Worm (Caenorhabditis elegans) whole organism, L4 larva: Measurements from ENCODE around the gene fbxb-75.

ENCODE experiments used
- F10B5.3 ChIP-seq: sonication (generic microtip); optimal IDR thresholded peaks from 2 replicates; lab custom pipeline; 2016; ENCODE audit warnings: mild to moderate bottlenecking, missing genetic modification characterization, missing compliant biosample characterization
- T26A8.4 ChIP-seq: fragments of 200-800 bp; sonication (Bioruptor generic); IDR thresholded peaks from 2 replicates; pipeline ENCODE4 v1.3.6; 2022; ENCODE audit warnings: missing genetic modification characterization, missing compliant biosample characterization
- Y105C5A.15 ChIP-seq: fragments of 200-800 bp; sonication (Bioruptor generic); IDR thresholded peaks from 2 replicates; pipeline ENCODE4 v1.3.6; 2022; ENCODE audit warnings: missing genetic modification characterization, missing compliant biosample characterization
- Y48G9A.11 ChIP-seq: fragments of 200-800 bp; sonication (Bioruptor generic); IDR thresholded peaks from 2 replicates; pipeline ENCODE4 v1.3.6; 2022; ENCODE audit warnings: missing genetic modification reagents, missing genetic modification characterization, missing compliant biosample characterization
- Y75B8A.6 ChIP-seq: fragments of 200-800 bp; sonication (Bioruptor generic); IDR thresholded peaks from 2 replicates; pipeline ENCODE4 v1.3.6; 2022; ENCODE audit warnings: missing genetic modification reagents, missing genetic modification characterization, missing compliant biosample characterization
- ZK337.2 ChIP-seq: fragments of 200-800 bp; sonication (Bioruptor generic); IDR thresholded peaks from 2 replicates; pipeline ENCODE4 v1.3.6; 2022; ENCODE audit warnings: missing genetic modification reagents, missing genetic modification characterization, missing compliant biosample characterization
- aha-1 ChIP-seq: fragments of 150-350 bp; peaks from one replicate; lab custom pipeline; 2014; ENCODE audit warnings: missing biosample characterization, missing genetic modification characterization
- ceh-62 ChIP-seq: sonication (generic microtip); optimal IDR thresholded peaks from 2 replicates; lab custom pipeline; 2017; ENCODE audit warnings: missing biosample characterization, missing genetic modification characterization
- ces-1 ChIP-seq: fragments of 150-350 bp; sonication (generic microtip); optimal IDR thresholded peaks from 4 replicates; lab custom pipeline; 2014; ENCODE audit warnings: missing biosample characterization, missing genetic modification reagents, missing genetic modification characterization
- daf-19 ChIP-seq: fragments of 200-800 bp; sonication (Bioruptor generic); conservative IDR thresholded peaks from 2 replicates; pipeline ENCODE4 v1.3.6; 2022; ENCODE audit warnings: missing genetic modification characterization, missing compliant biosample characterization
- daf-8 ChIP-seq: fragments of 200-800 bp; sonication (Bioruptor generic); IDR thresholded peaks from 2 replicates; pipeline ENCODE4 v1.3.6; 2022; ENCODE audit warnings: missing genetic modification characterization, missing compliant biosample characterization
- dmd-6 ChIP-seq: fragments of 200-800 bp; sonication (Bioruptor generic); IDR thresholded peaks from 2 replicates; pipeline ENCODE4 v1.3.6; 2022; ENCODE audit warnings: missing genetic modification reagents, missing genetic modification characterization, missing compliant biosample characterization
- dmd-8 ChIP-seq: fragments of 200-800 bp; sonication (Bioruptor generic); IDR thresholded peaks from 2 replicates; pipeline ENCODE4 v1.3.6; 2022; ENCODE audit warnings: missing genetic modification characterization, missing compliant biosample characterization
- dve-1 ChIP-seq: sonication (generic microtip); optimal IDR thresholded peaks from 2 replicates; lab custom pipeline; 2017; ENCODE audit warnings: antibody characterized with exemption, mild to moderate bottlenecking, missing genetic modification characterization, missing compliant biosample characterization; ENCODE audit not compliant: insufficient read depth
- fos-1 ChIP-seq: fragments of 150-350 bp; optimal IDR thresholded peaks from 2 replicates; lab custom pipeline; 2014; ENCODE audit warnings: missing biosample characterization, missing genetic modification characterization
- hlh-11 ChIP-seq: fragments of 200-800 bp; sonication (Bioruptor generic); optimal IDR thresholded peaks from 2 replicates; lab custom pipeline; 2018; ENCODE audit warnings: mild to moderate bottlenecking, missing genetic modification characterization, missing compliant biosample characterization
- hlh-30 ChIP-seq: sonication (generic microtip); optimal IDR thresholded peaks from 2 replicates; lab custom pipeline; 2017; ENCODE audit warnings: antibody characterized with exemption, mild to moderate bottlenecking, missing genetic modification characterization, missing compliant biosample characterization; ENCODE audit not compliant: insufficient read depth
- lin-13 ChIP-seq: fragments of 150-350 bp; optimal IDR thresholded peaks from 2 replicates; lab custom pipeline; 2014; ENCODE audit warnings: missing biosample characterization, missing genetic modification reagents, missing genetic modification characterization
- lin-38 ChIP-seq: fragments of 200-800 bp; sonication (Bioruptor generic); IDR thresholded peaks from 2 replicates; pipeline ENCODE4 v1.3.6; 2022; ENCODE audit warnings: missing genetic modification reagents, missing genetic modification characterization, missing compliant biosample characterization
- lsy-2 ChIP-seq, 2 experiments: fragments of 150-350 bp in 1 of 2; sonication (generic microtip) in 1 of 2; optimal IDR thresholded peaks; 2 replicates each; lab custom pipeline; 2014 to 2017; ENCODE audit warnings: missing biosample characterization in 2 of 2, missing genetic modification characterization in 2 of 2
- mdl-1 ChIP-seq, 2 experiments: fragments of 150-350 bp in 1 of 2; sonication (generic microtip) in 1 of 2; optimal IDR thresholded peaks; 2 replicates each; lab custom pipeline; 2014 to 2017; ENCODE audit warnings: missing biosample characterization in 2 of 2, missing genetic modification characterization in 2 of 2
- mep-1 ChIP-seq: fragments of 150-350 bp; sonication (generic microtip); optimal IDR thresholded peaks from 3 replicates; lab custom pipeline; 2014; ENCODE audit warnings: missing biosample characterization, missing genetic modification characterization
- mes-2 ChIP-seq: sonication (generic microtip); optimal IDR thresholded peaks from 2 replicates; lab custom pipeline; 2016; ENCODE audit warnings: missing genotype, mild to moderate bottlenecking, missing genetic modification characterization, missing compliant biosample characterization; ENCODE audit not compliant: poor library complexity, severe bottlenecking
- mxl-3 ChIP-seq: fragments of 200-800 bp; sonication (Bioruptor generic); optimal IDR thresholded peaks from 2 replicates; lab custom pipeline; 2018; ENCODE audit warnings: mild to moderate bottlenecking, missing genetic modification characterization, missing compliant biosample characterization
- nhr-111 ChIP-seq: fragments of 200-800 bp; sonication (Bioruptor generic); optimal IDR thresholded peaks from 2 replicates; lab custom pipeline; 2018; ENCODE audit warnings: mild to moderate bottlenecking, missing genetic modification characterization, missing compliant biosample characterization
- nhr-237 ChIP-seq: sonication (generic microtip); optimal IDR thresholded peaks from 2 replicates; lab custom pipeline; 2017; ENCODE audit warnings: missing biosample characterization, missing genetic modification characterization
- nhr-25 ChIP-seq: sonication (generic microtip); optimal IDR thresholded peaks from 2 replicates; lab custom pipeline; 2017; ENCODE audit warnings: missing genetic modification characterization, mild to moderate bottlenecking, missing compliant biosample characterization, antibody characterized with exemption, moderate library complexity, borderline replicate concordance; ENCODE audit not compliant: insufficient read depth
- nhr-28 ChIP-seq: fragments of 150-350 bp; optimal IDR thresholded peaks from 2 replicates; lab custom pipeline; 2014; ENCODE audit warnings: missing biosample characterization, missing genetic modification characterization
- nhr-77 ChIP-seq: fragments of 150-350 bp; optimal IDR thresholded peaks from 2 replicates; lab custom pipeline; 2014; ENCODE audit warnings: missing biosample characterization, missing genetic modification characterization
- php-3 ChIP-seq: fragments of 200-800 bp; sonication (Bioruptor generic); IDR thresholded peaks from 2 replicates; pipeline ENCODE4 v1.3.6; 2022; ENCODE audit warnings: missing genetic modification reagents, missing genetic modification characterization, missing compliant biosample characterization
- rbr-2 ChIP-seq: sonication (generic microtip); optimal IDR thresholded peaks from 2 replicates; lab custom pipeline; 2016; ENCODE audit warnings: missing genotype, missing genetic modification characterization, missing compliant biosample characterization
- set-16 ChIP-seq: fragments of 200-800 bp; sonication (Bioruptor generic); IDR thresholded peaks from 2 replicates; pipeline ENCODE4 v1.3.6; 2022; ENCODE audit warnings: missing genetic modification reagents, missing genetic modification characterization, missing compliant biosample characterization
- snpc-1.2 ChIP-seq: fragments of 200-800 bp; sonication (Bioruptor generic); IDR thresholded peaks from 2 replicates; pipeline ENCODE4 v1.3.6; 2022; ENCODE audit warnings: missing genetic modification reagents, missing genetic modification characterization, missing compliant biosample characterization
- snpc-4 ChIP-seq: fragments of 150-350 bp; optimal IDR thresholded peaks from 2 replicates; lab custom pipeline; 2014; ENCODE audit warnings: missing biosample characterization, missing genetic modification characterization
- tag-97 ChIP-seq: fragments of 200-800 bp; sonication (Bioruptor generic); IDR thresholded peaks from 2 replicates; pipeline ENCODE4 v1.3.6; 2022; ENCODE audit warnings: missing genetic modification characterization, missing compliant biosample characterization
- unc-130 ChIP-seq: sonication (generic microtip); optimal IDR thresholded peaks from 2 replicates; lab custom pipeline; 2016; ENCODE audit warnings: missing genetic modification reagents, missing genetic modification characterization, missing compliant biosample characterization
- unc-62 ChIP-seq, 3 experiments: fragments of 150-350 bp in 1 of 3; sonication (generic microtip); optimal IDR thresholded peaks in 2 of 3; peaks in 1 of 3; 1 replicate in 1 of 3; 2 replicates in 2 of 3; lab custom pipeline; 2014 to 2017; ENCODE audit warnings: missing biosample characterization in 3 of 3, missing genetic modification characterization in 3 of 3, missing genetic modification reagents in 3 of 3, missing genotype in 1 of 3
- zfp-3 ChIP-seq: fragments of 200-800 bp; sonication (Bioruptor generic); conservative IDR thresholded peaks from 2 replicates; pipeline ENCODE4 v1.3.6; 2022; ENCODE audit warnings: missing genetic modification reagents, missing genetic modification characterization, missing compliant biosample characterization
- zip-11 ChIP-seq: fragments of 200-800 bp; sonication (Bioruptor generic); IDR thresholded peaks from 2 replicates; pipeline ENCODE4 v1.3.6; 2022; ENCODE audit warnings: missing genetic modification characterization, missing compliant biosample characterization
- zip-2 ChIP-seq: fragments of 150-350 bp; optimal IDR thresholded peaks from 2 replicates; lab custom pipeline; 2014; ENCODE audit warnings: missing biosample characterization, missing genetic modification characterization
- ztf-11 ChIP-seq: fragments of 150-350 bp; optimal IDR thresholded peaks from 2 replicates; lab custom pipeline; 2014; ENCODE audit warnings: missing biosample characterization, missing genetic modification characterization
- ztf-7 ChIP-seq: fragments of 150-350 bp; optimal IDR thresholded peaks from 2 replicates; lab custom pipeline; 2014; ENCODE audit warnings: missing biosample characterization, missing genetic modification characterization

fbxb-75 gene

ce11 chrIV:4396052-4396821 lies 44.7 kb downstream of the fbxb-75 start:
- TF ChIP-seq T26A8.4 (GFP tag; lab: Robert Waterston, UW) (no peak), zip-11 (GFP tag; lab: Robert Waterston, UW) (no peak), nhr-25 (tag; lab: Kevin White, UChicago) (no peak), daf-19 (GFP tag; lab: Robert Waterston, UW) (no peak), nhr-77 (tag; lab: Kevin White, UChicago) (no peak), unc-62 (GFP tag; optimal IDR thresholded peaks at IDR 0.05 in 1 of 2; lab: Kevin White, UChicago) (peak in 1 of 2 experiments; percentile 17), unc-62 (tag; optimal IDR thresholded peaks at IDR 0.05; lab: Kevin White, UChicago) (no peak), aha-1 (peak; percentile 92), lin-38 (GFP tag; lab: Robert Waterston, UW) (no peak), rbr-2 (tag; lab: Kevin White, UChicago) (no peak), snpc-4 (tag; lab: Kevin White, UChicago) (no peak), mxl-3 (GFP tag; lab: Kevin White, UChicago) (peak; percentile 43), hlh-30 (tag; lab: Kevin White, UChicago) (no peak), lin-13 (GFP tag; lab: Kevin White, UChicago) (no peak), hlh-11 (tag; lab: Kevin White, UChicago) (peak; percentile 57), php-3 (GFP tag; lab: Robert Waterston, UW) (no peak), set-16 (GFP tag; lab: Robert Waterston, UW) (peak; percentile 25; the same call in 1 of the 2 replicates), nhr-28 (tag; lab: Kevin White, UChicago) (peak; percentile 70), lsy-2 (tag; optimal IDR thresholded peaks at IDR 0.05; lab: Kevin White, UChicago) (peak in 1 of 2 experiments; percentile 2), mdl-1 (tag; optimal IDR thresholded peaks at IDR 0.05; lab: Kevin White, UChicago) (peak in 1 of 2 experiments; percentile 15), dmd-8 (no peak), nhr-237 (tag; lab: Kevin White, UChicago) (no peak), mep-1 (tag; lab: Kevin White, UChicago) (peak; percentile 4), zfp-3 (GFP tag; lab: Robert Waterston, UW) (no peak)

DNA sequence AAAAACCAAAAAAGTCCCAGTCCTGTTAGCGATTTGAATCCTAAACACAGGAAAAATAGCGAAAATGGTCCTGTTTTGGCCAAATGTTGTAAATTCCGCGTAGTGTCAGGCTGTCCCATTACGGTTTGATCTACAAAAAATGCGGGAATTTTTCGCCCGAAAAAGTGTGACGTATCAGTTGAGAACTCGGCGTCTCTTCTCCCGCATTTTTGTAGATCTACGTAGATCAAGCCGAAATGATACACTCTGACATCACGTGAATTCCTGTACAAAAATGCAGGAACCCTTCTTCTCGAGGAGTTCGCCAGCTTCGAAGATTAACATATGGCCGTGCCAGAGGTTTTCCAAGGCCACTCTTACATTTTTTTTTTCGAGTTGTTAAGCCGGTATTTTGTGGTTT lies 45.4 kb downstream of the fbxb-75 start:
- TF ChIP-seq rbr-2 (tag; lab: Kevin White, UChicago), result no peak
- peak; percentile 91 for TF ChIP-seq aha-1
- TF ChIP-seq, all 104 proteins: peak for 1

- TF ChIP-seq ces-1 (GFP tag; lab: Kevin White, UChicago) (no peak), Y105C5A.15 (GFP tag; lab: Robert Waterston, UW) (no peak), Y48G9A.11 (no peak), mes-2 (tag; lab: Kevin White, UChicago) (peak; percentile 1), unc-62 (GFP tag; optimal IDR thresholded peaks at IDR 0.05 in 1 of 2; lab: Kevin White, UChicago) (peak in 1 of 2 experiments; percentile 88), unc-62 (tag; optimal IDR thresholded peaks at IDR 0.05; lab: Kevin White, UChicago) (no peak), dmd-6 (peak; percentile 65), set-16 (GFP tag; lab: Robert Waterston, UW) (peak; percentile 30; the same call in 1 of the 2 replicates), hlh-11 (tag; lab: Kevin White, UChicago) (peak; percentile 16)
Observed at ce11 chrIV:4393942-4394460, 47.0 kb downstream of the fbxb-75 start, which contains the start of gene ell-1. ell-1 (plus strand) TSS chrIV:4394410.

ce11 chrIV:4393488-4393887 lies 47.5 kb downstream of the fbxb-75 start:
- TF ChIP-seq Y105C5A.15 (GFP tag; lab: Robert Waterston, UW), result no peak
- no peak for TF ChIP-seq ztf-7
- TF ChIP-seq rbr-2 (tag; lab: Kevin White, UChicago), result no peak
- no peak for TF ChIP-seq nhr-111 (GFP tag; lab: Kevin White, UChicago)
- no peak for TF ChIP-seq ZK337.2 (GFP tag; lab: Robert Waterston, UW)
- TF ChIP-seq daf-8 (GFP tag; lab: Robert Waterston, UW), result no peak
- no peak for TF ChIP-seq ceh-62 (tag; lab: Kevin White, UChicago)
- TF ChIP-seq F10B5.3, result no peak
- TF ChIP-seq fos-1 (tag; lab: Kevin White, UChicago), result no peak
- no peak for TF ChIP-seq tag-97
- peak; percentile 66; the same call in 1 of the 2 replicates for TF ChIP-seq snpc-1.2 (GFP tag; lab: Robert Waterston, UW)
- TF ChIP-seq zip-2 (tag; lab: Kevin White, UChicago), result no peak
- TF ChIP-seq mep-1 (tag; lab: Kevin White, UChicago), result no peak
- TF ChIP-seq lin-38 (GFP tag; lab: Robert Waterston, UW), result peak; percentile 73
- no peak for TF ChIP-seq dve-1 (tag; lab: Kevin White, UChicago)
- TF ChIP-seq unc-130, result peak; percentile 22
- no peak for TF ChIP-seq ztf-11 (tag; lab: Kevin White, UChicago)
- no peak for TF ChIP-seq Y75B8A.6 (GFP tag; lab: Robert Waterston, UW)
